Worm (Caenorhabditis elegans) whole organism, late embryonic: ENCODE data around the gene C53C11.5.

ENCODE experiments used
- K02D7.2 ChIP-seq: sonication (generic microtip); optimal IDR thresholded peaks from 2 replicates; lab custom pipeline; 2017; ENCODE audit warnings: mild to moderate bottlenecking, missing genetic modification characterization, missing compliant biosample characterization
- ceh-19 ChIP-seq: fragments of 200-800 bp; sonication (Bioruptor generic); optimal IDR thresholded peaks from 2 replicates; lab custom pipeline; 2018; ENCODE audit warnings: mild to moderate bottlenecking, missing genetic modification characterization, missing compliant biosample characterization
- ceh-2 ChIP-seq: sonication (generic microtip); optimal IDR thresholded peaks from 2 replicates; lab custom pipeline; 2016; ENCODE audit warnings: missing genotype, missing genetic modification characterization, missing compliant biosample characterization
- ceh-22 ChIP-seq: sonication (generic microtip); optimal IDR thresholded peaks from 2 replicates; lab custom pipeline; 2017; ENCODE audit warnings: missing biosample characterization, missing genetic modification characterization
- elt-4 ChIP-seq: sonication (generic microtip); optimal IDR thresholded peaks from 2 replicates; lab custom pipeline; 2016; ENCODE audit warnings: missing genetic modification characterization, missing compliant biosample characterization
- fkh-10 ChIP-seq: fragments of 150-350 bp; optimal IDR thresholded peaks from 2 replicates; lab custom pipeline; 2014; ENCODE audit warnings: missing biosample characterization, missing genetic modification reagents, missing genetic modification characterization
- fkh-6 ChIP-seq: sonication (generic microtip); optimal IDR thresholded peaks from 2 replicates; lab custom pipeline; 2016; ENCODE audit warnings: missing genetic modification characterization, missing compliant biosample characterization
- gmeb-2 ChIP-seq: sonication (generic microtip); optimal IDR thresholded peaks from 2 replicates; lab custom pipeline; 2016; ENCODE audit warnings: missing genetic modification characterization, inconsistent platforms, missing compliant biosample characterization
- lim-6 ChIP-seq: sonication (generic microtip); optimal IDR thresholded peaks from 2 replicates; lab custom pipeline; 2016; ENCODE audit warnings: missing genetic modification characterization, missing compliant biosample characterization
- nhr-11 ChIP-seq: fragments of 150-350 bp; optimal IDR thresholded peaks from 2 replicates; lab custom pipeline; 2014; ENCODE audit warnings: missing biosample characterization, missing genetic modification characterization
- pat-9 ChIP-seq: fragments of 200-800 bp; sonication (Bioruptor generic); optimal IDR thresholded peaks from 2 replicates; lab custom pipeline; 2018; ENCODE audit warnings: mild to moderate bottlenecking, missing genetic modification characterization, moderate library complexity, missing compliant biosample characterization
- pqm-1 ChIP-seq: sonication (generic microtip); optimal IDR thresholded peaks from 2 replicates; lab custom pipeline; 2016; ENCODE audit warnings: missing genetic modification characterization, missing compliant biosample characterization
- tbx-2 ChIP-seq: sonication (generic microtip); optimal IDR thresholded peaks from 2 replicates; lab custom pipeline; 2016; ENCODE audit warnings: missing genetic modification characterization, missing compliant biosample characterization
- unc-55 ChIP-seq: sonication (generic microtip); optimal IDR thresholded peaks from 2 replicates; lab custom pipeline; 2017; ENCODE audit warnings: missing biosample characterization, missing genetic modification reagents, missing genetic modification characterization

DNA sequence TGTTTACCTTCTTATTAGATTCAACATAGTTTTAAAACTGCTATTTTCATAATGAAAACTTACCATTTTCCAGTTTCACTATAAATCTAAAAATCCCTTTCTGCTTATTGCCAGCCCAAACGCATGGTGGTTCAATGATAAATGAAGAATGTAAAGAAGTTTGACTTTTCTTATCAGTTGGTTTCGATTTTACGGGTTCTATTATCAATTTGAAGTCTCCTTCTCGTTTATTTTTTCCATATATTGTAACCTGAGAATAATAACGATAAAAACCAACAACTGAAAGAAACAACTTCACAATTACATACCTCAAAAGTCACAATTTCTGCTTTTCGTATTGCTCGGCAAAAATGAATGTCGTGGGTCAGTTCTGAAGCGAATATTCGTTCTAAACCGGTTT lies 45.1 kb downstream of the C53C11.5 start:
- no peak for TF ChIP-seq lim-6 (tag; lab: Kevin White, UChicago)
- TF ChIP-seq K02D7.2 = no peak
- no peak for TF ChIP-seq fkh-10 (GFP tag; lab: Kevin White, UChicago)
- TF ChIP-seq ceh-22 (tag; lab: Kevin White, UChicago) = no peak
- TF ChIP-seq pat-9 (tag; lab: Kevin White, UChicago) = no peak
- no peak for TF ChIP-seq elt-4 (tag; lab: Kevin White, UChicago)
- TF ChIP-seq fkh-6 (tag; lab: Kevin White, UChicago) = no peak
- TF ChIP-seq unc-55 = no peak
- TF ChIP-seq ceh-19 (GFP tag; lab: Kevin White, UChicago) = no peak
- TF ChIP-seq ceh-2 (tag; lab: Kevin White, UChicago) = no peak
- TF ChIP-seq tbx-2 (tag; lab: Kevin White, UChicago) = no peak
- no peak for TF ChIP-seq nhr-11
- TF ChIP-seq pqm-1 (tag; lab: Kevin White, UChicago) = no peak
- TF ChIP-seq gmeb-2 (tag; lab: Kevin White, UChicago) = no peak
